Worm (Caenorhabditis elegans) whole organism, young adult: Measurements from ENCODE around the gene mrpl-18.

Experiments used
- C06A6.2 ChIP-seq: fragments of 200-800 bp; sonication (Bioruptor generic); conservative IDR thresholded peaks from 2 replicates; pipeline ENCODE4 v1.3.6; 2022; ENCODE audit warnings: missing genetic modification characterization, missing compliant biosample characterization
- D2030.7 ChIP-seq: fragments of 200-800 bp; sonication (Bioruptor generic); IDR thresholded peaks from 2 replicates; pipeline ENCODE4 v1.3.6; 2022; ENCODE audit warnings: missing genetic modification reagents, missing genetic modification characterization, missing compliant biosample characterization
- F37B4.10 ChIP-seq: fragments of 200-800 bp; sonication (Bioruptor generic); IDR thresholded peaks from 2 replicates; pipeline ENCODE4 v1.3.6; 2022; ENCODE audit warnings: missing genetic modification characterization, missing compliant biosample characterization
- F49E8.2 ChIP-seq: sonication (generic microtip); optimal IDR thresholded peaks from 3 replicates; lab custom pipeline; 2017; ENCODE audit warnings: missing genetic modification characterization, mild to moderate bottlenecking, missing compliant biosample characterization, antibody characterized with exemption, moderate library complexity; ENCODE audit not compliant: insufficient read depth
- Y56A3A.18 ChIP-seq: fragments of 200-800 bp; sonication (Bioruptor generic); IDR thresholded peaks from 2 replicates; pipeline ENCODE4 v1.3.6; 2022; ENCODE audit warnings: missing genetic modification reagents, missing genetic modification characterization, missing compliant biosample characterization
- attf-5 ChIP-seq: fragments of 200-800 bp; sonication (Bioruptor generic); optimal IDR thresholded peaks from 2 replicates; lab custom pipeline; 2018; ENCODE audit warnings: mild to moderate bottlenecking, missing genetic modification characterization, missing compliant biosample characterization
- cebp-2 ChIP-seq: fragments of 200-800 bp; sonication (Bioruptor generic); IDR thresholded peaks from 2 replicates; pipeline ENCODE4 v1.3.6; 2022; ENCODE audit warnings: missing genetic modification characterization, missing compliant biosample characterization
- ceh-27 ChIP-seq: fragments of 200-800 bp; sonication (Bioruptor generic); optimal IDR thresholded peaks from 2 replicates; lab custom pipeline; 2018; ENCODE audit warnings: mild to moderate bottlenecking, missing genetic modification characterization, moderate library complexity, missing compliant biosample characterization
- ceh-40 ChIP-seq: fragments of 200-800 bp; sonication (Bioruptor generic); IDR thresholded peaks from 2 replicates; pipeline ENCODE4 v1.3.6; 2022; ENCODE audit warnings: missing genetic modification characterization, missing compliant biosample characterization
- ceh-91 ChIP-seq: fragments of 200-800 bp; sonication (Bioruptor generic); IDR thresholded peaks from 2 replicates; pipeline ENCODE4 v1.3.6; 2022; ENCODE audit warnings: missing genetic modification reagents, missing genetic modification characterization, missing compliant biosample characterization
- dpff-1 ChIP-seq: sonication (generic microtip); optimal IDR thresholded peaks from 2 replicates; lab custom pipeline; 2017; ENCODE audit warnings: mild to moderate bottlenecking, missing genetic modification characterization, missing compliant biosample characterization
- dpl-1 ChIP-seq: fragments of 150-350 bp; optimal IDR thresholded peaks from 2 replicates; lab custom pipeline; 2014; ENCODE audit warnings: missing biosample characterization, missing genetic modification reagents, missing genetic modification characterization
- egl-44 ChIP-seq: fragments of 200-800 bp; sonication (Bioruptor generic); IDR thresholded peaks from 2 replicates; pipeline ENCODE4 v1.3.6; 2022; ENCODE audit warnings: missing genetic modification reagents, missing genetic modification characterization, missing compliant biosample characterization
- ekl-4 ChIP-seq: fragments of 200-800 bp; sonication (Bioruptor generic); IDR thresholded peaks from 2 replicates; pipeline ENCODE4 v1.3.6; 2022; ENCODE audit warnings: missing genetic modification reagents, missing genetic modification characterization, missing compliant biosample characterization
- ets-4 ChIP-seq: fragments of 200-800 bp; sonication (Bioruptor generic); optimal IDR thresholded peaks from 2 replicates; lab custom pipeline; 2018; ENCODE audit warnings: mild to moderate bottlenecking, missing genetic modification characterization, missing compliant biosample characterization
- fkh-3 ChIP-seq: sonication (generic microtip); optimal IDR thresholded peaks from 2 replicates; lab custom pipeline; 2016; ENCODE audit warnings: mild to moderate bottlenecking, missing genetic modification characterization, missing compliant biosample characterization
- hmg-1.2 ChIP-seq: fragments of 200-800 bp; sonication (Bioruptor generic); IDR thresholded peaks from 2 replicates; pipeline ENCODE4 v1.3.6; 2022; ENCODE audit warnings: missing genetic modification reagents, missing genetic modification characterization, missing compliant biosample characterization
- hrde-1 ChIP-seq: sonication (generic microtip); optimal IDR thresholded peaks from 2 replicates; lab custom pipeline; 2016; ENCODE audit warnings: missing genetic modification characterization, mild to moderate bottlenecking, missing compliant biosample characterization, moderate library complexity, missing genotype, missing genetic modification reagents, borderline replicate concordance
- let-607 ChIP-seq, 2 experiments: fragments of 200-800 bp in 1 of 2; sonication (Bioruptor generic) in 1 of 2; sonication (generic microtip) in 1 of 2; optimal IDR thresholded peaks; 2 replicates each; lab custom pipeline; 2016 to 2018; ENCODE audit warnings: mild to moderate bottlenecking in 2 of 2, missing compliant biosample characterization in 2 of 2, missing genetic modification characterization in 2 of 2, moderate library complexity in 2 of 2, missing genotype in 1 of 2
- lin-40 ChIP-seq: sonication (generic microtip); optimal IDR thresholded peaks from 2 replicates; lab custom pipeline; 2016; ENCODE audit warnings: missing genetic modification characterization, mild to moderate bottlenecking, missing compliant biosample characterization, missing genotype, missing genetic modification reagents
- lsl-1 ChIP-seq: fragments of 200-800 bp; sonication (Bioruptor generic); optimal IDR thresholded peaks from 2 replicates; lab custom pipeline; 2018; ENCODE audit warnings: mild to moderate bottlenecking, missing genetic modification characterization, moderate library complexity, missing compliant biosample characterization
- madf-10 ChIP-seq: sonication (generic microtip); optimal IDR thresholded peaks from 2 replicates; lab custom pipeline; 2016; ENCODE audit warnings: mild to moderate bottlenecking, missing genetic modification characterization, missing compliant biosample characterization
- madf-3 ChIP-seq: fragments of 200-800 bp; sonication (Bioruptor generic); IDR thresholded peaks from 2 replicates; pipeline ENCODE4 v1.3.6; 2022; ENCODE audit warnings: missing genetic modification reagents, missing genetic modification characterization, missing compliant biosample characterization
- madf-6 ChIP-seq: fragments of 200-800 bp; sonication (Bioruptor generic); IDR thresholded peaks from 2 replicates; pipeline ENCODE4 v1.3.6; 2022; ENCODE audit warnings: missing genetic modification reagents, missing genetic modification characterization, missing compliant biosample characterization
- mcd-1 ChIP-seq: fragments of 200-800 bp; sonication (Bioruptor generic); IDR thresholded peaks from 2 replicates; pipeline ENCODE4 v1.3.6; 2022; ENCODE audit warnings: missing genetic modification reagents, missing genetic modification characterization, missing compliant biosample characterization
- mes-4 ChIP-seq: sonication (generic microtip); optimal IDR thresholded peaks from 2 replicates; lab custom pipeline; 2016; ENCODE audit warnings: missing genotype, missing genetic modification characterization, missing compliant biosample characterization
- mxl-1 ChIP-seq: sonication (generic microtip); optimal IDR thresholded peaks from 2 replicates; lab custom pipeline; 2016; ENCODE audit warnings: missing genetic modification characterization, missing compliant biosample characterization
- nfya-1 ChIP-seq: sonication (generic microtip); optimal IDR thresholded peaks from 2 replicates; lab custom pipeline; 2017; ENCODE audit warnings: antibody characterized with exemption, missing compliant biosample characterization, missing genetic modification characterization, borderline replicate concordance; ENCODE audit not compliant: insufficient read depth
- nfya-2 ChIP-seq: fragments of 200-800 bp; sonication (Bioruptor generic); IDR thresholded peaks from 2 replicates; pipeline ENCODE4 v1.3.6; 2022; ENCODE audit warnings: missing genetic modification reagents, missing genetic modification characterization, missing compliant biosample characterization
- nfyb-1 ChIP-seq: fragments of 200-800 bp; sonication (Bioruptor generic); IDR thresholded peaks from 2 replicates; pipeline ENCODE4 v1.3.6; 2022; ENCODE audit warnings: missing genetic modification reagents, missing genetic modification characterization, missing compliant biosample characterization
- nhr-179 ChIP-seq: sonication (generic microtip); optimal IDR thresholded peaks from 2 replicates; lab custom pipeline; 2016; ENCODE audit warnings: mild to moderate bottlenecking, missing genetic modification characterization, missing compliant biosample characterization
- nhr-27 ChIP-seq: fragments of 200-800 bp; sonication (Bioruptor generic); optimal IDR thresholded peaks from 2 replicates; lab custom pipeline; 2018; ENCODE audit warnings: mild to moderate bottlenecking, missing genetic modification characterization, moderate library complexity, missing compliant biosample characterization
- nhr-80 ChIP-seq: sonication (generic microtip); optimal IDR thresholded peaks from 2 replicates; lab custom pipeline; 2016; ENCODE audit warnings: missing genetic modification characterization, missing compliant biosample characterization
- pha-4 ChIP-seq: fragments of 150-350 bp; sonication (generic microtip); optimal IDR thresholded peaks from 2 replicates; lab custom pipeline; 2014; ENCODE audit warnings: missing biosample characterization, missing genetic modification reagents, missing genetic modification characterization
- rcor-1 ChIP-seq: fragments of 200-800 bp; sonication (Bioruptor generic); IDR thresholded peaks from 2 replicates; pipeline ENCODE4 v1.3.6; 2022; ENCODE audit warnings: missing genetic modification reagents, missing genetic modification characterization, missing compliant biosample characterization
- rpc-1 ChIP-seq, 2 experiments: fragments of 150-350 bp in 1 of 2; sonication (generic microtip) in 1 of 2; optimal IDR thresholded peaks; 2 replicates each; lab custom pipeline; 2014 to 2018; ENCODE audit warnings: missing biosample characterization in 1 of 2, missing genetic modification characterization in 1 of 2, missing genetic modification reagents in 1 of 2, missing genotype in 1 of 2
- sea-2 ChIP-seq: fragments of 200-800 bp; sonication (Bioruptor generic); IDR thresholded peaks from 2 replicates; pipeline ENCODE4 v1.3.6; 2022; ENCODE audit warnings: missing genetic modification characterization, missing compliant biosample characterization
- tbx-9 ChIP-seq: sonication (generic microtip); optimal IDR thresholded peaks from 2 replicates; lab custom pipeline; 2016; ENCODE audit warnings: borderline replicate concordance, missing genetic modification characterization, inconsistent platforms, missing compliant biosample characterization
- unc-62 ChIP-seq: fragments of 150-350 bp; optimal IDR thresholded peaks from 2 replicates; lab custom pipeline; 2014; ENCODE audit warnings: missing biosample characterization, missing genetic modification reagents, missing genetic modification characterization
- xnd-1 ChIP-seq: sonication (generic microtip); optimal IDR thresholded peaks from 2 replicates; lab custom pipeline; 2016; ENCODE audit warnings: missing genotype, missing genetic modification reagents, missing genetic modification characterization, missing compliant biosample characterization
- ztf-22 ChIP-seq: fragments of 200-800 bp; sonication (Bioruptor generic); optimal IDR thresholded peaks from 2 replicates; lab custom pipeline; 2018; ENCODE audit warnings: mild to moderate bottlenecking, missing genetic modification characterization, moderate library complexity, missing compliant biosample characterization
- ztf-28 ChIP-seq: fragments of 200-800 bp; sonication (Bioruptor generic); IDR thresholded peaks from 2 replicates; pipeline ENCODE4 v1.3.6; 2022; ENCODE audit warnings: missing genetic modification reagents, missing genetic modification characterization, missing compliant biosample characterization
- ztf-6 ChIP-seq: fragments of 200-800 bp; sonication (Bioruptor generic); IDR thresholded peaks from 2 replicates; pipeline ENCODE4 v1.3.6; 2022; ENCODE audit warnings: missing genetic modification reagents, missing genetic modification characterization, missing compliant biosample characterization

mrpl-18 gene

ce11 chrIII:8154423-8154822 lies 9.6 kb downstream of the mrpl-18 start:
- TF ChIP-seq let-607 (tag; optimal IDR thresholded peaks at IDR 0.05; lab: Kevin White, UChicago) (peak in 1 of 2 experiments; percentile 17), nhr-80 (tag; lab: Kevin White, UChicago) (peak; percentile 38), attf-5 (GFP tag; lab: Kevin White, UChicago) (no peak), ztf-22 (GFP tag; lab: Kevin White, UChicago) (no peak), ceh-40 (no peak), madf-6 (GFP tag; lab: Robert Waterston, UW) (no peak), madf-10 (tag; lab: Kevin White, UChicago) (no peak), lin-40 (tag; lab: Kevin White, UChicago) (no peak), sea-2 (GFP tag; lab: Robert Waterston, UW) (no peak), mes-4 (no peak)

- TF ChIP-seq madf-3 (GFP tag; lab: Robert Waterston, UW) = no peak
- no peak for TF ChIP-seq ztf-28 (GFP tag; lab: Robert Waterston, UW)
- no peak for TF ChIP-seq mxl-1
- no peak for TF ChIP-seq unc-62 (GFP tag; lab: Kevin White, UChicago)
- TF ChIP-seq egl-44 (GFP tag; lab: Robert Waterston, UW) = no peak
- no peak for TF ChIP-seq lsl-1
- TF ChIP-seq D2030.7 (GFP tag; lab: Robert Waterston, UW) = no peak
- no peak for TF ChIP-seq nfya-1 (tag; lab: Kevin White, UChicago)
- no peak for TF ChIP-seq fkh-3
- TF ChIP-seq xnd-1 (tag; lab: Kevin White, UChicago) = no peak
- no peak for TF ChIP-seq dpl-1 (GFP tag; lab: Kevin White, UChicago)
- TF ChIP-seq, all 124 proteins: peak for 0
Observed at ce11 chrIII:8155166-8155565, 10.4 kb downstream of the mrpl-18 start, which contains the start of gene D2007.1. D2007.1 (plus strand) TSS chrIII:8155466.

ce11 chrIII:8158140-8158786 lies 13.4 kb downstream of the mrpl-18 start, which contains the start of gene atg-13:
atg-13 (minus strand) TSS chrIII:8158190.
- TF ChIP-seq nhr-179 (tag; lab: Kevin White, UChicago) = no peak
- no peak for TF ChIP-seq nfyb-1 (GFP tag; lab: Robert Waterston, UW)
- peak; percentile 39; the same call in 1 of the 2 replicates for TF ChIP-seq mcd-1 (GFP tag; lab: Robert Waterston, UW)
- TF ChIP-seq rcor-1 (GFP tag; lab: Robert Waterston, UW) = no peak
- no peak for TF ChIP-seq Y56A3A.18
- TF ChIP-seq lsl-1 = no peak
- TF ChIP-seq fkh-3 = no peak
- TF ChIP-seq dpff-1 (tag; lab: Kevin White, UChicago) = no peak
- no peak for TF ChIP-seq pha-4
- TF ChIP-seq ceh-27 (GFP tag; lab: Kevin White, UChicago) = no peak
- no peak for TF ChIP-seq F37B4.10 (GFP tag; lab: Robert Waterston, UW)
- TF ChIP-seq ekl-4 (GFP tag; lab: Robert Waterston, UW) = no peak
- TF ChIP-seq F49E8.2 (tag; lab: Kevin White, UChicago) = no peak
- TF ChIP-seq ztf-6 (GFP tag; lab: Robert Waterston, UW) = no peak
- no peak for TF ChIP-seq tbx-9 (tag; lab: Kevin White, UChicago)
- peak in 1 of 2 experiments; percentile 7 for TF ChIP-seq let-607 (tag; optimal IDR thresholded peaks at IDR 0.05; lab: Kevin White, UChicago)
- peak; percentile 22 for TF ChIP-seq nhr-80 (tag; lab: Kevin White, UChicago)
- TF ChIP-seq rpc-1 (optimal IDR thresholded peaks at IDR 0.05; lab: Kevin White, UChicago) = no peak
- no peak for TF ChIP-seq rpc-1 (tag; optimal IDR thresholded peaks at IDR 0.05; lab: Kevin White, UChicago)
- TF ChIP-seq hrde-1 = no peak
- 0 out of 2 replicates have a peak, but pooled peaks have one; percentile 18 for TF ChIP-seq hmg-1.2 (GFP tag; lab: Robert Waterston, UW)
- TF ChIP-seq ceh-91 (GFP tag; lab: Robert Waterston, UW) = peak; percentile 20; the same call in 1 of the 2 replicates
- no peak for TF ChIP-seq cebp-2
- no peak for TF ChIP-seq ets-4
- TF ChIP-seq attf-5 (GFP tag; lab: Kevin White, UChicago) = peak; percentile 13
- TF ChIP-seq nfya-2 (GFP tag; lab: Robert Waterston, UW) = no peak
- TF ChIP-seq C06A6.2 = no peak
- TF ChIP-seq nhr-27 = no peak
- no peak for TF ChIP-seq madf-3 (GFP tag; lab: Robert Waterston, UW)
